Fruit fly (Drosophila melanogaster) whole organism, larva: ENCODE results near the gene Spn77Bb.

Experiments
- noc ChIP-seq: fragments of 200-800 bp; sonication (Bioruptor generic); optimal IDR thresholded peaks from 3 replicates; lab custom pipeline; 2019; ENCODE audit warnings: missing biosample characterization, mild to moderate bottlenecking, missing genetic modification characterization, moderate library complexity

Gene Spn77Bb

dm6 chr3L:20320652-20321051 lies at the start of gene Spn77Bb:
TSS of gene Spn77Bb (plus strand) at chr3L:20320952.
- no peak for TF ChIP-seq noc (tag; lab: Kevin White, UChicago)

- TF ChIP-seq noc (tag; lab: Kevin White, UChicago): no peak
Observed at dm6 chr3L:20275235-20275634, 45.5 kb upstream of the Spn77Bb start, which contains the start of gene CG17122. TSS of gene CG17122 (minus strand) at chr3L:20275335.

dm6 chr3L:20275886-20276285 lies 44.9 kb upstream of the Spn77Bb start:
- no peak for TF ChIP-seq noc (tag; lab: Kevin White, UChicago)

dm6 chr3L:20276615-20277014 lies 44.1 kb upstream of the Spn77Bb start:
- no peak for TF ChIP-seq noc (tag; lab: Kevin White, UChicago)

DNA sequence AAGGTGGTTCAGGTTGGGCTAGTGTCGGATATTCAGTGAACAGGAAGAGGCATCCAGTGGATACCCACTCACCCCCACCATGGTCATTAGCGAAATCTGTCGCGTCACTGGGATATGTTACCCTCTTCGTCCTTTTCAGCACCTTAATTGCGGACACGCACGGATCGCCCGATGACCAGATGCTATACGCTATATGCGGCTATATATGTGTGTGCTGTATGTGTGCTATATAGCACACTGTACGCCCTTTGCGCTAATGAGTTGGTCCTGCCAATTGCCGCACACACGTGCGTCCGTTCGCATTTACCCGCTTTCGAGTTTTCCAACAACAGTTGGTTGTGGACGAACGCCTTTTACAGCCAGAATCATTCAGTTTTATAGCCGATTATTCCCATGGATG lies 39.5 kb upstream of the Spn77Bb start:
- TF ChIP-seq noc (tag; lab: Kevin White, UChicago): no peak

- no peak for TF ChIP-seq noc (tag; lab: Kevin White, UChicago)
Observed at dm6 chr3L:20287046-20287445, 33.7 kb upstream of the Spn77Bb start.

dm6 chr3L:20295095-20295494 lies 25.7 kb upstream of the Spn77Bb start, which contains the start of gene gogo:
TSS of gene gogo (minus strand) at chr3L:20295133.
- no peak for TF ChIP-seq noc (tag; lab: Kevin White, UChicago)

DNA sequence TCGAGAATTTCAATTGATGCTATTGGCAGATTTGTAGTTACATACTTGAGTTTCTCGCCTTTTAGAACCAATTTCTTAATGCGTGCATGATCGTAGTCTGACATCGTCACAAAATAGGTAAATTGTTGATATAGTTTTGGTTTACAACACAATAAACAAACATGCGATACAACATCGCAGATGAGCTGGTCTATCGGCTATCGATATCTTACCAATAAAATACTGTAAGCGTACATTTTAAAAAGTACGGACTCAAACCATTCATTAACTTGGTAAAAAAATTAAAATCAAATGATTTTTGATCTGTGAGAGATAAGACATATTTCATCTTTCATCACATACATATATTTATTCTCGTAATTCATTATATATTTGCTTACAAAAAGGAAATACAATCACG lies 24.0 kb upstream of the Spn77Bb start, which contains the start of gene FRG1:
FRG1 (minus strand) TSS at position 175 of the 400 bp plus-strand sequence.
- TF ChIP-seq noc (tag; lab: Kevin White, UChicago): no peak

DNA sequence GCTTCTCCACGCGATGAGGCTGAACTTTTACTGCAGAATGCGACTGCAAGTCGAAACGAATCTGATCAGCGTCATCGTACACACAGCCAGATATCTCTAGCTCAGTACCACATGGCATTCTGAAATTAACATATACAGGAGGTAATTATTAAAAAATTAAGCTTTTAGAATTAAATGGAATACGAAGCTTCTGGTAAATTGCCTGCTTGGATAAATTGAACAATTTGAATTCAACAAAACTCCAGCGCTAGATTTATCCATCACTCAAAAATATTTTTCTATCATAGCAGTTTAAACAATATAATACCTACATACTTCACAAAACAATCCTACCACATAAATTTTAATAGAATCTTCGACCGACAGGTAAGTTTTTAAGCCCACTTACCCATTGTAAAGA lies 21.6 kb upstream of the Spn77Bb start, which contains the start of gene SCCRO4:
SCCRO4 (plus strand) TSS at position 301 of the 400 bp plus-strand sequence.
- TF ChIP-seq noc (tag; lab: Kevin White, UChicago): no peak

dm6 chr3L:20302081-20302630 lies 18.6 kb upstream of the Spn77Bb start, which contains the start of gene Pex23:
TSS of gene Pex23 (minus strand) at chr3L:20302141.
- no peak for TF ChIP-seq noc (tag; lab: Kevin White, UChicago)

dm6 chr3L:20306142-20306541 lies 14.6 kb upstream of the Spn77Bb start, which contains the start of gene CG32225:
TSS of gene CG32225 (minus strand) at chr3L:20306283.
- TF ChIP-seq noc (tag; lab: Kevin White, UChicago): no peak

DNA sequence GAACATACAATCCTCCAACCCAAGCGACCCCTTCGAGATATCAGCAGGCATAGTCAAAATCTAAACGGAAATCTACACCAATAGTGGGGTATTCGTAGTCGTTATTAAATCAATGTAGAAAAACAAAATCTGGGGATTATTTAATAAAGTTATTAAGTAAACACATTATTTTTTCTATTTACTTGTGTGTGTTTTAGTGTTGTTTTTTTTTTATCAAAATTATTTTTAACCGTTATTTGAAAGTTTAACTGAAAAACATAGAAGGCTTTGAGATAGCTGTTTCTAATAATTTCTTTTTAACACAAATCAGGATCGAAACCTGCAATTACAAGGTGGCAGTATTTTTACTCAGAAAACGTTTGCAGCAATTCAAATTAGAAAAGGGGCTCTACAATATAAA lies 11.4 kb upstream of the Spn77Bb start, which contains the start of gene polo:
polo (plus strand) TSS at position 301 of the 400 bp plus-strand sequence.
- TF ChIP-seq noc (tag; lab: Kevin White, UChicago): no peak

DNA sequence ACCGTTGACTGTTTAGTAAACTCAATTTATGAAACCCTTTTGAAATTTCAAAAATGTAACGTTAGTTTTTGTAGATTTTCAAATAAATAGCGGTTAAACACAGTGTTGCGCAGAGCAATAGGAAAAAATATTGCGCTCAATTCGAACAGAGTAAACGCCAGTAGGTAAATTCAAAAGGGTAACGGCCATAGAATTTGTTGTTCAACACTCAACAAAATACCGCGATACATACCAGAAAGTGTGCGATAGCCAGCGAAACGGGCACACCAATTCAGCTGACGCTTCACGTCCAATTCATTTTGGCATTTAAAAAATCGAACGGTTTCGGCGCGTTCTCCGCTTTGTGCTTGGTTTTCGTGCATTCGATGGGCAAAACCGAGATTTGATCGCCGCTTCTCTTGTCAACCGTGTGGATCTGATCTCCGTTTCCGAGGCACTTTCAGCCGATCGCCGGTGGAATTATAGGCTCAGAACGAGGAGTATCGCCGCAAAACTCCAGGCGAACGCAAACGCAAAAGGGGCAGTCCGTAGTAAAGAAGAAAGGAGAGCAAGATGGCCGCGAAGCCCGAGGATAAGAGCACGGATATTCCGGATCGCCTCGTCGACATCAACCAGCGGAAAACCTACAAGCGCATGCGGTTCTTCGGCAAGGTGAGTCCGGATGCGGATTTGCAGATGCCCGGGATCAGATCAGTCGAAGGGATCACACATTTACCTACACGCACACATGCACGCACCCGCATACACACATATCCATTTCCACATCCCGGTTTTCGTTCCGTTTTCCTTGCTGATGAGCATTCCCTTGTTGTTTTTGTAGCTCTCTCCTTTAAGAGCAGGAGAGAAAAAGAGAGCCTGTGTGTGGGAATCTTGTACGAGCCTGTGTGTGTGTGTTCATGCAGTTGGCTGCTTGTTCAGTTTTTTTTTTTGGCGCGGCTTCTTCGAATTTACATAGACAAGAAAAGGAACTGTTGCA lies 10.7 kb upstream of the Spn77Bb start:
- no peak for TF ChIP-seq noc (tag; lab: Kevin White, UChicago)

DNA sequence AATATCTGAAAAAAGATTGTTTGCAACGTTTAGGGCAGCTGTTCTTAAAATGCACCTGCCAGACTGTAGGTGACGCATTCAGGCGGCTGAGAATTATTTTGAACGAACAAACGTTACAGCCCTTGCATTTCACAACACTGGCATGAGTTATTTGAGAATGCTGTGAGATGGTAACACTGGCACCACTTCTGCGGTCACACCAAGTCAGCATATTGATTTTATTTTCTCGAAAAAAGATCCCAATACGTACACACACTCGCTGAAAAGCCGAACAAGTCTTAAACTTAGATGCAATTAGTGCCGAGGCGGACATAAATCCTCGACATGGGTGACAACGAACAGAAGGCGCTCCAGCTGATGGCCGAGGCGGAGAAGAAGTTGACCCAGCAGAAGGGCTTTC lies 7.3 kb upstream of the Spn77Bb start, which contains the start of gene alphaSnap:
alphaSnap (plus strand) TSS at position 164 of the 400 bp plus-strand sequence.
- no peak for TF ChIP-seq noc (tag; lab: Kevin White, UChicago)

DNA sequence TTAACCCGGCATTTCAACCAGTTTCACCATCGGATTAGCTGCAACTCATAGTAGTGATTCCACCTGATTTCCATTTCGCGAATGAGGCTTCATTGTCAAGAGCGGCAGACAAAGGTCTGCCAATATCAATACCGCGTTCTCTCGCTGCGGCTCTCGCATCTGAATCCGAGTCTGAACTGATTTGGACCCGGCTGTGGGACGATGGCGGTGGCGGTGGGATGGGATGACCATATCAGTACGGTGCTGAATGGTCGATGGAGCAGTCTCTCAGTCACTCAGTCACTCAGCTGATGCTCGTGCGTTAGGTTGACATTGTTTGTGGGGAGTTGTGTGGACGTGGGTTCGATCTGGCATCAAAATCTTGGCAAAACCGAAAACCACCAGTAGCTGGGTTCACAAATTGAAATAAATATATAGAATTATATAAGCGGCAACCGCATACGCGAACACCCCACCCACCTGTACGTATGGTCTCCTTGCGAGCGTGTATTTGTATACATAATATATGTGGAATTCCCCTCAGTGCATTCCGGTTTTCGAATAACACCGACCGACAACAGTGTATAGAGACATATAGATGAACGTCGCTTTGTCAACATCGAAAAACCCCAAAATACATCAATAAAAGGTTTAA lies 3.7 kb upstream of the Spn77Bb start, which contains the start of gene Spn77Ba:
Spn77Ba (plus strand) TSS at position 235 of the 634 bp plus-strand sequence.
- TF ChIP-seq noc (tag; lab: Kevin White, UChicago): no peak
